Worm (Caenorhabditis elegans): ENCODE data around the gene grl-12.

The grl-12 gene

ce11 chrV:8651007-8651711, 14.4 kb upstream of the grl-12 start (continued):
- TF ChIP-seq unc-130 (GFP tag; optimal IDR thresholded peaks at IDR 0.05) (no peak), dpl-1 (GFP tag; optimal IDR thresholded peaks at IDR 0.05) (no peak), snpc-4 (tag; optimal IDR thresholded peaks at IDR 0.05) (no peak), lin-39 (tag; optimal IDR thresholded peaks at IDR 0.05) (no peak), pqm-1 (tag; optimal IDR thresholded peaks at IDR 0.05) (peak; percentile 99), tra-1 (GFP tag; IDR thresholded peaks at IDR 0.05) (peak; percentile 99), aha-1 (tag) (no peak), arid-1 (GFP tag; conservative IDR thresholded peaks at IDR 0.05) (no peak), nhr-25 (tag; optimal IDR thresholded peaks at IDR 0.05; ENCODE audit: borderline replicate concordance, insufficient read depth) (no peak), ceh-44 (GFP tag; IDR thresholded peaks at IDR 0.05) (no peak), attf-4 (tag; optimal IDR thresholded peaks at IDR 0.05) (no peak), nhr-11 (tag; optimal IDR thresholded peaks at IDR 0.05) (no peak), hlh-30 (tag; optimal IDR thresholded peaks at IDR 0.05; ENCODE audit: insufficient read depth) (peak; percentile 40), R02D3.7 (tag; optimal IDR thresholded peaks at IDR 0.05) (no peak)

DNA sequence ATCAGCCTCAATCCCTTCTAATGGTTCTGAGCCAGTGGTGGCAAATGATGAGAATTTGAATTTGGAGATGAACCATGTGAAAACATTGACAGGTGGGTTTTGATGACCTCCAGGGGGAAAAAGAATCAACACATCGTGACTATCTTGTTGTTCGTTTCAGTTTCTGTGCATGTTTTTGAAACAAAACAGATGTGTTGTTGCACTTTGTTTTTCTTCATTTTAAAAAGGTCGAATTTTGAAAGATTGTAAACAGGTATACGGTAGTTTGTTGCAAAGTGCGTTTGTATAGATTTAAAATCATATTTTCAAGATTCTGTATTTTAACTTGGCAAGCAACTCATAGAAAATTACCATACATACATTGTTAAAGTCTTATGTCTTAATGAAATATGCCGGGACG, 13.6 kb upstream of the grl-12 start:
- TF ChIP-seq daf-16 (GFP tag; optimal IDR thresholded peaks at IDR 0.05) (peak in 1 of 2 experiments; percentile 73), daf-16 (tag; optimal IDR thresholded peaks at IDR 0.05) (peak; percentile 68), madf-5 (GFP tag; IDR thresholded peaks at IDR 0.05) (no peak), hlh-30 (tag; optimal IDR thresholded peaks at IDR 0.05; ENCODE audit: insufficient read depth) (peak; percentile 15)

- TF ChIP-seq zfp-2 (tag; optimal IDR thresholded peaks at IDR 0.05) (no peak), dmd-6 (GFP tag; IDR thresholded peaks at IDR 0.05) (peak; percentile 90), daf-16 (GFP tag; optimal IDR thresholded peaks at IDR 0.05) (no peak), daf-16 (tag; optimal IDR thresholded peaks at IDR 0.05) (peak; percentile 94), nhr-41 (GFP tag; IDR thresholded peaks at IDR 0.05) (no peak; the same call in 1 of the 2 replicates), lin-1 (GFP tag; IDR thresholded peaks at IDR 0.05) (peak; percentile 75), mxl-3 (GFP tag; optimal IDR thresholded peaks at IDR 0.05) (peak; percentile 13), tra-1 (GFP tag; IDR thresholded peaks at IDR 0.05) (0 out of 2 replicates have a peak, but pooled peaks have one; percentile 63), nhr-77 (tag; optimal IDR thresholded peaks at IDR 0.05) (peak; percentile 73), hlh-11 (tag; optimal IDR thresholded peaks at IDR 0.05) (peak; percentile 90), pqm-1 (tag; optimal IDR thresholded peaks at IDR 0.05) (peak; percentile 98), mxl-2 (GFP tag; conservative IDR thresholded peaks at IDR 0.05) (no peak), nhr-48 (tag; optimal IDR thresholded peaks at IDR 0.05) (peak; percentile 52), mdl-1 (tag; optimal IDR thresholded peaks at IDR 0.05) (peak in 1 of 2 experiments; percentile 48), nhr-28 (tag; optimal IDR thresholded peaks at IDR 0.05) (peak; percentile 91), dve-1 (tag; optimal IDR thresholded peaks at IDR 0.05; ENCODE audit: insufficient read depth) (peak; percentile 82)
These were observed 11.4 kb upstream of the grl-12 start for ce11 chrV:8648251-8648650.

- TF ChIP-seq zfp-2 (tag; optimal IDR thresholded peaks at IDR 0.05) (no peak), F10B5.3 (tag; optimal IDR thresholded peaks at IDR 0.05) (no peak), ceh-28 (tag; optimal IDR thresholded peaks at IDR 0.05) (no peak), mes-2 (tag; optimal IDR thresholded peaks at IDR 0.05; ENCODE audit: poor library complexity, severe bottlenecking) (no peak), mxl-3 (GFP tag; optimal IDR thresholded peaks at IDR 0.05) (no peak), nhr-6 (tag; optimal IDR thresholded peaks at IDR 0.05) (no peak), unc-62 (GFP tag; optimal IDR thresholded peaks at IDR 0.05 in 1 of 2) (peak in 1 of 2 experiments; percentile 30), unc-62 (tag; optimal IDR thresholded peaks at IDR 0.05) (no peak), snpc-4 (tag; optimal IDR thresholded peaks at IDR 0.05) (no peak), ceh-20 (GFP tag; IDR thresholded peaks at IDR 0.05) (no peak), spr-1 (tag; optimal IDR thresholded peaks at IDR 0.05) (no peak), nhr-11 (tag; optimal IDR thresholded peaks at IDR 0.05) (no peak), nhr-28 (tag; optimal IDR thresholded peaks at IDR 0.05) (peak; percentile 15), daf-16 (GFP tag; optimal IDR thresholded peaks at IDR 0.05) (no peak), daf-16 (tag; optimal IDR thresholded peaks at IDR 0.05) (peak; percentile 23), pqm-1 (tag; optimal IDR thresholded peaks at IDR 0.05) (peak; percentile 37), arid-1 (GFP tag; conservative IDR thresholded peaks at IDR 0.05) (no peak), egl-43 (GFP tag; IDR thresholded peaks at IDR 0.05) (no peak), hmg-1.1 (GFP tag; IDR thresholded peaks at IDR 0.05) (no peak), dve-1 (tag; optimal IDR thresholded peaks at IDR 0.05; ENCODE audit: insufficient read depth) (peak; percentile 3), ceh-82 (tag; optimal IDR thresholded peaks at IDR 0.05) (no peak), rbr-2 (tag; optimal IDR thresholded peaks at IDR 0.05) (no peak)
These were observed 6.3 kb upstream of the grl-12 start, which contains the start of gene asp-13 for ce11 chrV:8643093-8643492. asp-13 (minus strand) TSS chrV:8643193.
